Fruit fly (Drosophila melanogaster): Measurements from ENCODE around the gene ringer.

dm6 chr3L:16337739-16338138 is 21.5 kb downstream of the ringer start:
- no peak for TF ChIP-seq psq (GFP tag; optimal IDR thresholded peaks at IDR 0.05)
- no peak for TF ChIP-seq CG32264 (GFP tag; optimal IDR thresholded peaks at IDR 0.05)
- TF ChIP-seq Rel (GFP tag; optimal IDR thresholded peaks at IDR 0.05), result no peak
- TF ChIP-seq Rel (tag; optimal IDR thresholded peaks at IDR 0.05), result no peak
- no peak for TF ChIP-seq Dif (GFP tag; optimal IDR thresholded peaks at IDR 0.05; ENCODE audit: partially characterized antibody)
- no peak for TF ChIP-seq Abd-B (GFP tag; optimal IDR thresholded peaks at IDR 0.05)
- TF ChIP-seq dl (GFP tag; optimal IDR thresholded peaks at IDR 0.05; ENCODE audit: insufficient read depth in 1 of 2, partially characterized antibody in 2 of 2), result no peak
- TF ChIP-seq Jra (GFP tag; optimal IDR thresholded peaks at IDR 0.05), result no peak
- TF ChIP-seq h (GFP tag; optimal IDR thresholded peaks at IDR 0.05), result no peak

Data from whole organism, wandering third instar larva.